Worm (Caenorhabditis elegans): Measurements from ENCODE around the gene F55G11.8.

The F55G11.8 gene

ce11 chrIV:12967303-12967702, 4.7 kb downstream of the F55G11.8 start:
- TF ChIP-seq unc-62 (GFP tag; optimal IDR thresholded peaks at IDR 0.05), result no peak

- TF ChIP-seq unc-62 (GFP tag; optimal IDR thresholded peaks at IDR 0.05), result no peak
These were observed 6.5 kb downstream of the F55G11.8 start, which contains the start of gene F55G11.2 for ce11 chrIV:12969141-12969540. Gene F55G11.2, minus strand, starts transcription at chrIV:12969289.

- no peak for TF ChIP-seq unc-62 (GFP tag; optimal IDR thresholded peaks at IDR 0.05)
These were observed 9.4 kb downstream of the F55G11.8 start for ce11 chrIV:12971994-12972520.

- no peak for TF ChIP-seq unc-62 (GFP tag; optimal IDR thresholded peaks at IDR 0.05)
These were observed 10.2 kb downstream of the F55G11.8 start for ce11 chrIV:12972780-12973179.

ce11 chrIV:12973336-12973735, 10.7 kb downstream of the F55G11.8 start, which contains the start of gene F55G11.4:
Gene F55G11.4, plus strand, starts transcription at chrIV:12973624.
- TF ChIP-seq unc-62 (GFP tag; optimal IDR thresholded peaks at IDR 0.05), result no peak

ce11 chrIV:12975981-12976380, 13.4 kb downstream of the F55G11.8 start, which contains the start of gene dod-17:
Gene dod-17, plus strand, starts transcription at chrIV:12976303.
- TF ChIP-seq unc-62 (GFP tag; optimal IDR thresholded peaks at IDR 0.05), result no peak

- TF ChIP-seq unc-62 (GFP tag; optimal IDR thresholded peaks at IDR 0.05), result no peak
These were observed 15.0 kb downstream of the F55G11.8 start for ce11 chrIV:12977650-12978049.

ce11 chrIV:12978307-12979036, 15.9 kb downstream of the F55G11.8 start, which contains the start of gene K10D11.2:
Gene K10D11.2, plus strand, starts transcription at chrIV:12978986.
- no peak for TF ChIP-seq unc-62 (GFP tag; optimal IDR thresholded peaks at IDR 0.05)

ce11 chrIV:12985961-12986360, 23.4 kb downstream of the F55G11.8 start, which contains the start of gene K10D11.3:
Gene K10D11.3, minus strand, starts transcription at chrIV:12986134.
- TF ChIP-seq unc-62 (GFP tag; optimal IDR thresholded peaks at IDR 0.05), result no peak

ce11 chrIV:12989355-12989754, 26.7 kb downstream of the F55G11.8 start, which contains the start of gene K10D11.6:
Gene K10D11.6, minus strand, starts transcription at chrIV:12989455.
- no peak for TF ChIP-seq unc-62 (GFP tag; optimal IDR thresholded peaks at IDR 0.05)

ce11 chrIV:12990638-12991037, 28.0 kb downstream of the F55G11.8 start:
- no peak for TF ChIP-seq unc-62 (GFP tag; optimal IDR thresholded peaks at IDR 0.05)

ce11 chrIV:12991629-12992028, 29.0 kb downstream of the F55G11.8 start, which contains the start of gene K10D11.5:
Gene K10D11.5, minus strand, starts transcription at chrIV:12991843.
- no peak for TF ChIP-seq unc-62 (GFP tag; optimal IDR thresholded peaks at IDR 0.05)

ce11 chrIV:12994376-12994775, 31.8 kb downstream of the F55G11.8 start, which contains the start of gene K10D11.4:
Gene K10D11.4, minus strand, starts transcription at chrIV:12994476.
- no peak for TF ChIP-seq unc-62 (GFP tag; optimal IDR thresholded peaks at IDR 0.05)

- no peak for TF ChIP-seq unc-62 (GFP tag; optimal IDR thresholded peaks at IDR 0.05)
These were observed 33.3 kb downstream of the F55G11.8 start, which contains the start of gene K10D11.7 for ce11 chrIV:12995886-12996285. Gene K10D11.7, minus strand, starts transcription at chrIV:12995986.

ce11 chrIV:12997560-12997959, 35.0 kb downstream of the F55G11.8 start:
- TF ChIP-seq unc-62 (GFP tag; optimal IDR thresholded peaks at IDR 0.05), result no peak

- no peak for TF ChIP-seq unc-62 (GFP tag; optimal IDR thresholded peaks at IDR 0.05)
These were observed 36.5 kb downstream of the F55G11.8 start for ce11 chrIV:12999087-12999486.
